Worm (Caenorhabditis elegans): Measurements from ENCODE around the gene M03F8.6.
A peak's percentile ranks its signal among the peaks of the same experiment; 100 is the strongest.

The M03F8.6 gene

DNA sequence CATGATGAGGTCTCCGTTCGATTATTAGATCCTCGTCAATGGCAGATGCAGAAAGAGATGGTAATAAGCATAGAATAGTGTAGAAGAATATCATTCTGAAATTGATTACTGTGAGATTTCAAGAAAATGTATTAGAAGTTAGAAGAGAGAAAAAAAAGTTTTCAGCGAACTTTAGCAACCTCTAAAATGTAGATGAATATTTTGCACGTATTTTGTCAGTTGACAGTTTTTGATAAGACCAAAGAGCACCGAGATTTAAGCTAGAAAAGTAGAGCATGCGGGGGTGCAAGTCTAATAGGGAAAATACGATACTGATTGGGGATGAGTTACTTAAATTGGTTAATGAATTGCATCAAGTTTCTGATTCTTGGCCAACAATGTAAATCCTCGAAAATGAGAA, at the start of gene M03F8.6:
M03F8.6 (minus strand) TSS at position 101 of the 400 bp plus-strand sequence.
- TF ChIP-seq tag-97 (GFP tag; IDR thresholded peaks at IDR 0.05): no peak
- peak; percentile 42 for TF ChIP-seq aha-1 (tag)

DNA sequence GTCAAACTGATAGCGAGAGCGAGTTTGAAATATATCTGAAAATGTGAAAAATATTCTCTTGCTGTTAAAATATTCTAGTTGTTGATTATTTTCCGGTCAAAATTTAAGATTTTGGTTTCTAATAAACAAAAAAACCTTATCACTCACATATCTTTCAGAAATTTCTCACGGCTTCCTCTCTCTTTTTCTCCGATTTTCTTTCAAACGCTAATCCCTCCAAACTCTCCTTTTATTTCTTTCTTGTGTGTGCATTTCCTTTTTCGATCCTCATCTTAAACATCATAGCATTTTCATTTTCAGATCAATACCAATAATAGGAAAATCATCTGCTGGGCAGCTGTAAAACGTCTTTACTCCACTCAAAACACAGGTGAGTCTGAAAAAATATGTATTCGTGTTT, 48.7 kb upstream of the M03F8.6 start, which contains the start of gene fos-1:
fos-1 (plus strand) TSS at position 301 of the 400 bp plus-strand sequence.
- TF ChIP-seq hlh-11 (tag; optimal IDR thresholded peaks at IDR 0.05) (no peak), fkh-10 (GFP tag; optimal IDR thresholded peaks at IDR 0.05) (no peak), ctbp-1 (GFP tag; IDR thresholded peaks at IDR 0.05) (no peak), ztf-7 (tag; optimal IDR thresholded peaks at IDR 0.05) (no peak), mdl-1 (tag; optimal IDR thresholded peaks at IDR 0.05) (no peak), F10B5.3 (tag; optimal IDR thresholded peaks at IDR 0.05) (no peak), dpl-1 (GFP tag; optimal IDR thresholded peaks at IDR 0.05) (no peak), madf-9 (GFP tag; conservative IDR thresholded peaks at IDR 0.05) (no peak)

- peak; percentile 71 for TF ChIP-seq lin-38 (GFP tag; IDR thresholded peaks at IDR 0.05)
- no peak for TF ChIP-seq Y48G9A.11 (GFP tag; IDR thresholded peaks at IDR 0.05)
- TF ChIP-seq nhr-111 (GFP tag; optimal IDR thresholded peaks at IDR 0.05): no peak
- TF ChIP-seq hif-1 (tag; optimal IDR thresholded peaks at IDR 0.05): peak; percentile 13 to 85
- no peak for TF ChIP-seq snpc-1.2 (GFP tag; IDR thresholded peaks at IDR 0.05)
- peak in 1 of 2 experiments; percentile 59; a peak in 1 of 4 replicates for TF ChIP-seq madf-5 (GFP tag; IDR thresholded peaks at IDR 0.05)
- TF ChIP-seq dmd-9 (GFP tag; IDR thresholded peaks at IDR 0.05): peak; percentile 64; the same call in 1 of the 2 replicates
- no peak for TF ChIP-seq attf-4 (tag; optimal IDR thresholded peaks at IDR 0.05)
- TF ChIP-seq daf-16 (GFP tag; optimal IDR thresholded peaks at IDR 0.05): peak; percentile 59 to 89
- peak; percentile 98 for TF ChIP-seq daf-16 (tag; optimal IDR thresholded peaks at IDR 0.05)
- TF ChIP-seq tra-1 (GFP tag; IDR thresholded peaks at IDR 0.05): peak; percentile 94
- TF ChIP-seq hlh-11 (tag; optimal IDR thresholded peaks at IDR 0.05): peak; percentile 100
- peak; percentile 86 for TF ChIP-seq ctbp-1 (GFP tag; IDR thresholded peaks at IDR 0.05)
- TF ChIP-seq ceh-28 (tag; optimal IDR thresholded peaks at IDR 0.05): peak; percentile 4
- peak; percentile 97 for TF ChIP-seq php-3 (GFP tag; IDR thresholded peaks at IDR 0.05)
- TF ChIP-seq aly-2 (tag; optimal IDR thresholded peaks at IDR 0.05): no peak
- no peak for TF ChIP-seq zfp-2 (tag; optimal IDR thresholded peaks at IDR 0.05)
- TF ChIP-seq dve-1 (tag; optimal IDR thresholded peaks at IDR 0.05; ENCODE audit: insufficient read depth): peak; percentile 99
- peak; percentile 79; the same call in 1 of the 2 replicates for TF ChIP-seq nhr-41 (GFP tag; IDR thresholded peaks at IDR 0.05)
- TF ChIP-seq nhr-76 (tag; optimal IDR thresholded peaks at IDR 0.05): peak; percentile 33
- no peak for TF ChIP-seq dmd-8 (GFP tag; IDR thresholded peaks at IDR 0.05)
- TF ChIP-seq ceh-20 (GFP tag; IDR thresholded peaks at IDR 0.05): peak; percentile 92
- TF ChIP-seq daf-8 (GFP tag; IDR thresholded peaks at IDR 0.05): no peak
- TF ChIP-seq fos-1 (tag; optimal IDR thresholded peaks at IDR 0.05): no peak
- TF ChIP-seq D1046.2 (GFP tag; IDR thresholded peaks at IDR 0.05): 0 out of 2 replicates have a peak, but pooled peaks have one; percentile 18
- TF ChIP-seq rbr-2 (tag; optimal IDR thresholded peaks at IDR 0.05): peak; percentile 91
- TF ChIP-seq egl-43 (GFP tag; IDR thresholded peaks at IDR 0.05): peak; percentile 83
- TF ChIP-seq aha-1 (tag): peak; percentile 95
- TF ChIP-seq lim-7 (GFP tag; IDR thresholded peaks at IDR 0.05): 0 out of 2 replicates have a peak, but pooled peaks have one; percentile 25
- TF ChIP-seq nhr-28 (tag; optimal IDR thresholded peaks at IDR 0.05): peak; percentile 98
- TF ChIP-seq nhr-42 (GFP tag; IDR thresholded peaks at IDR 0.05): peak; percentile 91
- TF ChIP-seq ceh-62 (tag; optimal IDR thresholded peaks at IDR 0.05): no peak
- no peak for TF ChIP-seq lin-39 (tag; optimal IDR thresholded peaks at IDR 0.05)
- peak; percentile 89 for TF ChIP-seq T20F7.1 (GFP tag; optimal IDR thresholded peaks at IDR 0.05)
- TF ChIP-seq zag-1 (tag; optimal IDR thresholded peaks at IDR 0.05): no peak
- TF ChIP-seq set-16 (GFP tag; IDR thresholded peaks at IDR 0.05): peak; percentile 68
- TF ChIP-seq fkh-10 (GFP tag; optimal IDR thresholded peaks at IDR 0.05): peak; percentile 80
- no peak for TF ChIP-seq daf-19 (GFP tag; conservative IDR thresholded peaks at IDR 0.05)
- TF ChIP-seq nhr-6 (tag; optimal IDR thresholded peaks at IDR 0.05): peak; percentile 81
- no peak for TF ChIP-seq F49E8.2 (tag; optimal IDR thresholded peaks at IDR 0.05; ENCODE audit: borderline replicate concordance)
- no peak for TF ChIP-seq snpc-4 (tag; optimal IDR thresholded peaks at IDR 0.05)
- TF ChIP-seq zfp-3 (GFP tag; conservative IDR thresholded peaks at IDR 0.05): peak; percentile 84
Measured at ce11 chrV:6000368-6000802, 45.7 kb upstream of the M03F8.6 start.
